Fruit fly (Drosophila melanogaster) whole organism, embryonic: Measurements from ENCODE around the gene Ac13E.

ENCODE experiments used
- Aef1 ChIP-seq: fragments of 200-800 bp; sonication (Bioruptor generic); IDR thresholded peaks from 3 replicates; pipeline ENCODE4 v1.3.6; 2022; ENCODE audit warnings: missing biosample characterization, missing genetic modification characterization
- CG10147 ChIP-seq: fragments of 200-800 bp; sonication (Bioruptor generic); optimal IDR thresholded peaks from 2 replicates; lab custom pipeline; 2019; ENCODE audit warnings: missing biosample characterization, mild to moderate bottlenecking, missing genetic modification characterization, moderate library complexity
- CG10431 ChIP-seq: fragments of 200-800 bp; sonication (Bioruptor generic); optimal IDR thresholded peaks from 3 replicates; lab custom pipeline; 2018; ENCODE audit warnings: missing biosample characterization, mild to moderate bottlenecking, missing genetic modification characterization
- CG11398 ChIP-seq: fragments of 200-800 bp; sonication (Bioruptor generic); optimal IDR thresholded peaks from 2 replicates; lab custom pipeline; 2016; ENCODE audit warnings: missing biosample characterization, missing genetic modification characterization
- CG11723 ChIP-seq: fragments of 200-800 bp; sonication (Bioruptor generic); optimal IDR thresholded peaks from 2 replicates; lab custom pipeline; 2017; ENCODE audit warnings: missing biosample characterization, mild to moderate bottlenecking, missing genetic modification characterization
- CG12071 ChIP-seq: fragments of 200-800 bp; sonication (Bioruptor generic); optimal IDR thresholded peaks from 3 replicates; lab custom pipeline; 2018; ENCODE audit warnings: missing biosample characterization, mild to moderate bottlenecking, missing genetic modification characterization
- CG12769 ChIP-seq: fragments of 200-800 bp; sonication (Bioruptor generic); optimal IDR thresholded peaks from 2 replicates; lab custom pipeline; 2019; ENCODE audit warnings: missing biosample characterization, mild to moderate bottlenecking, missing genetic modification characterization, moderate library complexity
- CG13894 ChIP-seq: fragments of 200-800 bp; sonication (Bioruptor generic); optimal IDR thresholded peaks from 3 replicates; lab custom pipeline; 2018; ENCODE audit warnings: missing biosample characterization, mild to moderate bottlenecking, missing genetic modification characterization, moderate library complexity
- CG15601 ChIP-seq: fragments of 200-800 bp; sonication (Bioruptor generic); optimal IDR thresholded peaks from 3 replicates; lab custom pipeline; 2019; ENCODE audit warnings: missing biosample characterization, mild to moderate bottlenecking, missing genetic modification characterization, moderate library complexity
- CG17802 ChIP-seq: fragments of 200-800 bp; sonication (Bioruptor generic); optimal IDR thresholded peaks from 2 replicates; lab custom pipeline; 2018; ENCODE audit warnings: missing biosample characterization, mild to moderate bottlenecking, missing genetic modification characterization, moderate library complexity
- CG30403 ChIP-seq: fragments of 200-800 bp; sonication (Bioruptor generic); optimal IDR thresholded peaks from 3 replicates; lab custom pipeline; 2016; ENCODE audit warnings: missing biosample characterization, missing genetic modification characterization
- CG4617 ChIP-seq: fragments of 200-800 bp; sonication (Bioruptor generic); optimal IDR thresholded peaks from 3 replicates; lab custom pipeline; 2016; ENCODE audit warnings: missing biosample characterization, missing genetic modification characterization, borderline replicate concordance
- CG6813 ChIP-seq: fragments of 200-800 bp; sonication (Bioruptor generic); optimal IDR thresholded peaks from 2 replicates; lab custom pipeline; 2017; ENCODE audit warnings: missing biosample characterization, missing genetic modification characterization, mild to moderate bottlenecking, moderate library complexity, missing genetic modification reagents
- CG6854 ChIP-seq: fragments of 200-800 bp; sonication (Bioruptor generic); optimal IDR thresholded peaks from 3 replicates; lab custom pipeline; 2017; ENCODE audit warnings: missing biosample characterization, mild to moderate bottlenecking, missing genetic modification characterization
- CG7928 ChIP-seq: fragments of 200-800 bp; sonication (Bioruptor generic); optimal IDR thresholded peaks from 2 replicates; lab custom pipeline; 2017; ENCODE audit warnings: missing biosample characterization, mild to moderate bottlenecking, missing genetic modification characterization
- CG8478 ChIP-seq: fragments of >200 bp; optimal IDR thresholded peaks from 2 replicates; lab custom pipeline; 2018
- CG9797 ChIP-seq: fragments of 200-800 bp; sonication (Bioruptor generic); optimal IDR thresholded peaks from 3 replicates; lab custom pipeline; 2018; ENCODE audit warnings: missing biosample characterization, mild to moderate bottlenecking, missing genetic modification characterization
- D19B ChIP-seq: fragments of 200-800 bp; sonication (Bioruptor generic); optimal IDR thresholded peaks from 2 replicates; lab custom pipeline; 2017; ENCODE audit warnings: missing biosample characterization, mild to moderate bottlenecking, missing genetic modification characterization
- Dad ChIP-seq: fragments of 200-800 bp; sonication (Bioruptor generic); optimal IDR thresholded peaks from 3 replicates; lab custom pipeline; 2016; ENCODE audit warnings: missing biosample characterization, missing genetic modification characterization
- Dip2 ChIP-seq: fragments of 200-800 bp; sonication (Bioruptor generic); IDR thresholded peaks from 2 replicates; pipeline ENCODE4 v1.3.6; 2022; ENCODE audit warnings: missing biosample characterization, missing genetic modification characterization
- Doc3 ChIP-seq: fragments of 200-800 bp; sonication (Bioruptor generic); IDR thresholded peaks from 3 replicates; pipeline ENCODE4 v1.3.6; 2022; ENCODE audit warnings: missing biosample characterization, missing genetic modification characterization; ENCODE audit not compliant: partially characterized antibody
- ERR ChIP-seq: fragments of 200-800 bp; sonication (Bioruptor generic); optimal IDR thresholded peaks from 2 replicates; lab custom pipeline; 2016; ENCODE audit warnings: missing biosample characterization, missing genetic modification characterization
- Gsc ChIP-seq: fragments of 200-800 bp; sonication (Bioruptor generic); IDR thresholded peaks from 2 replicates; pipeline ENCODE4 v1.3.6; 2022; ENCODE audit warnings: missing biosample characterization, missing genetic modification characterization
- Jarid2 ChIP-seq: fragments of 200-800 bp; sonication (Bioruptor generic); optimal IDR thresholded peaks from 3 replicates; lab custom pipeline; 2017; ENCODE audit warnings: mild to moderate bottlenecking, missing biosample characterization, missing genetic modification reagents, missing genetic modification characterization
- Lpt ChIP-seq: fragments of >200 bp; optimal IDR thresholded peaks from 2 replicates; lab custom pipeline; 2018; ENCODE audit warnings: missing biosample characterization, missing genetic modification characterization
- MESR4 ChIP-seq: fragments of 200-800 bp; sonication (Bioruptor generic); optimal IDR thresholded peaks from 2 replicates; lab custom pipeline; 2018; ENCODE audit warnings: missing biosample characterization, mild to moderate bottlenecking, missing genetic modification characterization, moderate library complexity
- NC2α ChIP-seq: fragments of 200-800 bp; sonication (Bioruptor generic); optimal IDR thresholded peaks from 2 replicates; lab custom pipeline; 2016; ENCODE audit warnings: missing biosample characterization, missing genetic modification characterization
- Nf-YA ChIP-seq: fragments of 200-800 bp; sonication (Bioruptor generic); IDR thresholded peaks from 2 replicates; pipeline ENCODE4 v1.3.6; 2022; ENCODE audit warnings: missing biosample characterization, missing genetic modification characterization
- Poxn ChIP-seq: fragments of 200-800 bp; sonication (Bioruptor generic); IDR thresholded peaks from 2 replicates; pipeline ENCODE4 v1.3.6; 2022; ENCODE audit warnings: missing biosample characterization, missing genetic modification characterization
- Ptx1 ChIP-seq: fragments of 200-800 bp; sonication (Bioruptor generic); IDR thresholded peaks from 2 replicates; pipeline ENCODE4 v1.3.6; 2022; ENCODE audit warnings: missing biosample characterization, missing genetic modification characterization
- Rx ChIP-seq: fragments of 200-800 bp; sonication (Bioruptor generic); IDR thresholded peaks from 2 replicates; pipeline ENCODE4 v1.3.6; 2022; ENCODE audit warnings: missing biosample characterization, missing genetic modification characterization
- Side ChIP-seq: fragments of 200-800 bp; sonication (Bioruptor generic); optimal IDR thresholded peaks from 2 replicates; lab custom pipeline; 2016; ENCODE audit warnings: missing biosample characterization, missing genetic modification characterization
- Sin3A ChIP-seq: fragments of >200 bp; optimal IDR thresholded peaks from 2 replicates; lab custom pipeline; 2018
- Stat92E ChIP-seq, 3 experiments: fragments of >200 bp in 2 of 3; fragments of 200-800 bp in 1 of 3; sonication (Bioruptor generic) in 1 of 3; optimal IDR thresholded peaks; 2 replicates each; lab custom pipeline; 2017 to 2019; ENCODE audit warnings: missing biosample characterization in 3 of 3, missing genetic modification characterization in 3 of 3, mild to moderate bottlenecking in 1 of 3, moderate library complexity in 1 of 3
- Vsx1 ChIP-seq: fragments of 200-800 bp; sonication (Bioruptor generic); optimal IDR thresholded peaks from 2 replicates; lab custom pipeline; 2017; ENCODE audit warnings: missing biosample characterization, mild to moderate bottlenecking, missing genetic modification characterization, missing genetic modification reagents
- chif ChIP-seq, 2 experiments: fragments of 200-800 bp; sonication (Bioruptor generic); optimal IDR thresholded peaks; 3 replicates each; lab custom pipeline; 2016; ENCODE audit warnings: missing biosample characterization in 2 of 2, missing genetic modification characterization in 2 of 2
- chm ChIP-seq: fragments of 200-800 bp; sonication (Bioruptor generic); IDR thresholded peaks from 2 replicates; pipeline ENCODE4 v1.3.6; 2022; ENCODE audit warnings: missing biosample characterization, missing genetic modification characterization
- ci ChIP-seq: fragments of 200-800 bp; sonication (Bioruptor generic); IDR thresholded peaks from 3 replicates; pipeline ENCODE4 v1.3.6; 2022; ENCODE audit warnings: missing biosample characterization, missing genetic modification characterization
- da ChIP-seq: fragments of 200-800 bp; sonication (Bioruptor generic); optimal IDR thresholded peaks from 2 replicates; lab custom pipeline; 2016; ENCODE audit warnings: missing biosample characterization, missing genetic modification characterization
- dati ChIP-seq: fragments of 200-800 bp; sonication (Bioruptor generic); IDR thresholded peaks from 2 replicates; pipeline ENCODE4 v1.3.6; 2022; ENCODE audit warnings: missing biosample characterization, missing genetic modification characterization
- fru ChIP-seq: fragments of >200 bp; optimal IDR thresholded peaks from 2 replicates; lab custom pipeline; 2017
- gt ChIP-seq: fragments of 200-800 bp; sonication (Bioruptor generic); IDR thresholded peaks from 2 replicates; pipeline ENCODE4 v1.3.6; 2022; ENCODE audit warnings: missing biosample characterization, missing genetic modification characterization
- hbn ChIP-seq: fragments of 200-800 bp; sonication (Bioruptor generic); IDR thresholded peaks from 2 replicates; pipeline ENCODE4 v1.3.6; 2022; ENCODE audit warnings: missing biosample characterization, missing genetic modification characterization; ENCODE audit not compliant: partially characterized antibody
- pb ChIP-seq: fragments of 200-800 bp; sonication (Bioruptor generic); optimal IDR thresholded peaks from 3 replicates; lab custom pipeline; 2016; ENCODE audit warnings: missing biosample characterization, missing genetic modification characterization
- peb ChIP-seq: fragments of 200-800 bp; sonication (Bioruptor generic); IDR thresholded peaks from 2 replicates; pipeline ENCODE4 v1.3.6; 2022; ENCODE audit warnings: missing biosample characterization, missing genetic modification characterization
- schlank ChIP-seq: fragments of 200-800 bp; sonication (Bioruptor generic); optimal IDR thresholded peaks from 2 replicates; lab custom pipeline; 2018; ENCODE audit warnings: missing biosample characterization, mild to moderate bottlenecking, missing genetic modification characterization
- sens ChIP-seq: fragments of 200-800 bp; sonication (Bioruptor generic); peaks from one replicate; lab custom pipeline; 2016; ENCODE audit warnings: missing biosample characterization, missing genetic modification characterization
- shn ChIP-seq: fragments of 200-800 bp; sonication (Bioruptor generic); optimal IDR thresholded peaks from 3 replicates; lab custom pipeline; 2016; ENCODE audit warnings: missing biosample characterization, missing genetic modification characterization
- stc ChIP-seq: fragments of 200-800 bp; sonication (Bioruptor generic); IDR thresholded peaks from 2 replicates; pipeline ENCODE4 v1.3.6; 2022; ENCODE audit warnings: missing biosample characterization, missing genetic modification characterization
- vnd ChIP-seq: fragments of 200-800 bp; sonication (Bioruptor generic); IDR thresholded peaks from 3 replicates; pipeline ENCODE4 v1.3.6; 2022; ENCODE audit warnings: missing biosample characterization, missing genetic modification characterization; ENCODE audit not compliant: partially characterized antibody
- vvl ChIP-seq: fragments of 200-800 bp; sonication (Bioruptor generic); IDR thresholded peaks from 2 replicates; pipeline ENCODE4 v1.3.6; 2022; ENCODE audit warnings: missing biosample characterization, missing genetic modification characterization
- zen2 ChIP-seq: fragments of 200-800 bp; sonication (Bioruptor generic); IDR thresholded peaks from 3 replicates; pipeline ENCODE4 v1.3.6; 2022; ENCODE audit warnings: missing biosample characterization, missing genetic modification characterization; ENCODE audit not compliant: partially characterized antibody
- zf30C ChIP-seq: fragments of 200-800 bp; sonication (Bioruptor generic); optimal IDR thresholded peaks from 3 replicates; lab custom pipeline; 2018; ENCODE audit warnings: missing biosample characterization, mild to moderate bottlenecking, missing genetic modification characterization

The Ac13E gene

DNA sequence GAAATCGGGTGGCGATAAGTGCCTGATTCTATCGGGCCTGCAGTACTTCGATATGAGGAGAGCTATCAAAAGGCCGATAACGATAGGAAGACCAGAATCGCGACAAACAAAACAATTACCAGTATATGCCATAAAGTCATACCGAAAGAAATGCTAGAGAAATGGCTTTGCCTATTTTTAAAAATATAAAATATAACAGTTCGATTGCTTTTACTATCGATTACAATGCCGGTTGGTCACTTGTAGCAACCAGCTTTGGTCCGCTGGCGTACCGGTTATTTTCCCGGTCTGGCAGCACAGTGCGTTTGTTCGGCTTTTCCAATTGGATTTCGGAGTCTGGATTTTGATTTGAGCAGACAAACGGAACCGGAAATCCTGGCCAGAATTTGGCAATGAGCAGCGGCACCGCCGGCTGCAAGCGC is 91.6 kb downstream of the Ac13E start, which contains the start of the genes shtd, CG6294 and CG6299 (continued):
- TF ChIP-seq CG11398 (GFP tag; lab: Kevin White, UChicago): no peak
- no peak for TF ChIP-seq fru (lab: Kevin White, UChicago)
- TF ChIP-seq pb (GFP tag; lab: Kevin White, UChicago): no peak
- no peak for TF ChIP-seq CG11723 (GFP tag; lab: Kevin White, UChicago)
- TF ChIP-seq vnd: peak; percentile 98
- no peak for TF ChIP-seq Ptx1
- TF ChIP-seq da (GFP tag; lab: Kevin White, UChicago): no peak
- TF ChIP-seq ci (GFP tag; lab: Robert Waterston, UW): no peak
- TF ChIP-seq Dip2: no peak
- no peak for TF ChIP-seq Aef1 (GFP tag; lab: Robert Waterston, UW)
- TF ChIP-seq Lpt (GFP tag; lab: Kevin White, UChicago): no peak
- TF ChIP-seq CG17802 (tag; lab: Kevin White, UChicago): no peak
- no peak for TF ChIP-seq Poxn
- TF ChIP-seq Stat92E (GFP tag; optimal IDR thresholded peaks at IDR 0.05; lab: Kevin White, UChicago): peak in 1 of 3 experiments; percentile 17
- TF ChIP-seq schlank (tag; lab: Kevin White, UChicago): no peak
- TF ChIP-seq ERR: no peak
- TF ChIP-seq stc: no peak
- no peak for TF ChIP-seq CG7928 (GFP tag; lab: Kevin White, UChicago)
- TF ChIP-seq dati (GFP tag; lab: Robert Waterston, UW): no peak
- no peak; the same call in 1 of the 2 replicates for TF ChIP-seq vvl (GFP tag; lab: Robert Waterston, UW)
- no peak for TF ChIP-seq CG10431
- TF ChIP-seq D19B: no peak
- no peak for TF ChIP-seq Jarid2 (GFP tag; lab: Kevin White, UChicago)
- no peak for TF ChIP-seq NC2α (GFP tag; lab: Kevin White, UChicago)
- TF ChIP-seq CG6854 (GFP tag; lab: Kevin White, UChicago): no peak
- TF ChIP-seq MESR4 (GFP tag; lab: Kevin White, UChicago): peak; percentile 44
- no peak for TF ChIP-seq Rx (GFP tag; lab: Robert Waterston, UW)
- TF ChIP-seq CG8478 (lab: Kevin White, UChicago): no peak
- no peak for TF ChIP-seq Side (GFP tag; lab: Kevin White, UChicago)
- no peak for TF ChIP-seq CG15601
- TF ChIP-seq Vsx1 (GFP tag; lab: Kevin White, UChicago): no peak
- peak; percentile 45 for TF ChIP-seq CG9797 (GFP tag; lab: Kevin White, UChicago)
- TF ChIP-seq Gsc (GFP tag; lab: Robert Waterston, UW): no peak
- no peak for TF ChIP-seq peb (GFP tag; lab: Robert Waterston, UW)
- TF ChIP-seq Dad (GFP tag; lab: Kevin White, UChicago): no peak
- no peak for TF ChIP-seq Nf-YA (GFP tag; lab: Robert Waterston, UW)
- TF ChIP-seq Sin3A (lab: Kevin White, UChicago): peak; percentile 84
- no peak for TF ChIP-seq CG6813 (GFP tag; lab: Kevin White, UChicago)
- peak; percentile 59 for TF ChIP-seq CG4617 (GFP tag; lab: Kevin White, UChicago)
- TF ChIP-seq gt (GFP tag; lab: Robert Waterston, UW): no peak
- no peak for TF ChIP-seq CG12071 (GFP tag; lab: Kevin White, UChicago)
- TF ChIP-seq chif (GFP tag; optimal IDR thresholded peaks at IDR 0.05; lab: Kevin White, UChicago): no peak
- TF ChIP-seq CG12769 (tag; lab: Kevin White, UChicago): no peak
- peak; percentile 79 for TF ChIP-seq hbn
- TF ChIP-seq CG10147: no peak
- TF ChIP-seq sens (GFP tag; lab: Kevin White, UChicago): peak; percentile 84
- peak; percentile 83 for TF ChIP-seq Doc3 (GFP tag; lab: Robert Waterston, UW)
- TF ChIP-seq zen2 (GFP tag; lab: Robert Waterston, UW): peak; percentile 92
- TF ChIP-seq CG30403 (GFP tag; lab: Kevin White, UChicago): peak; percentile 34
- TF ChIP-seq zf30C: no peak
- TF ChIP-seq CG13894 (tag; lab: Kevin White, UChicago): no peak
- TF ChIP-seq chm: no peak
- TF ChIP-seq shn: no peak
